Worm (Caenorhabditis elegans): ENCODE results near the gene fut-3.

ce11 chrII:5698869-5699268 lies 39.3 kb upstream of the fut-3 start, which contains the start of the genes C25H3.10 and C25H3.1:
- no peak for TF ChIP-seq nhr-77 (tag; optimal IDR thresholded peaks at IDR 0.05)
- TF ChIP-seq nhr-28 (tag; optimal IDR thresholded peaks at IDR 0.05): no peak
- TF ChIP-seq mml-1 (tag; optimal IDR thresholded peaks at IDR 0.05): no peak
- TF ChIP-seq aly-2 (tag; optimal IDR thresholded peaks at IDR 0.05): no peak
- no peak for TF ChIP-seq ztf-4 (tag; optimal IDR thresholded peaks at IDR 0.05)
- no peak for TF ChIP-seq unc-39 (tag; optimal IDR thresholded peaks at IDR 0.05)
- TF ChIP-seq mdl-1 (tag; optimal IDR thresholded peaks at IDR 0.05): no peak
- TF ChIP-seq ceh-28 (tag; optimal IDR thresholded peaks at IDR 0.05): no peak
- no peak for TF ChIP-seq elt-2 (tag; optimal IDR thresholded peaks at IDR 0.05)
